Worm (Caenorhabditis elegans) whole organism, dauer: Measurements from ENCODE around the gene srh-234.

ENCODE experiments used
- unc-62 ChIP-seq: sonication (generic microtip); optimal IDR thresholded peaks from 2 replicates; lab custom pipeline; 2017; ENCODE audit warnings: missing biosample characterization, missing genetic modification reagents, missing genetic modification characterization

srh-234 gene

DNA sequence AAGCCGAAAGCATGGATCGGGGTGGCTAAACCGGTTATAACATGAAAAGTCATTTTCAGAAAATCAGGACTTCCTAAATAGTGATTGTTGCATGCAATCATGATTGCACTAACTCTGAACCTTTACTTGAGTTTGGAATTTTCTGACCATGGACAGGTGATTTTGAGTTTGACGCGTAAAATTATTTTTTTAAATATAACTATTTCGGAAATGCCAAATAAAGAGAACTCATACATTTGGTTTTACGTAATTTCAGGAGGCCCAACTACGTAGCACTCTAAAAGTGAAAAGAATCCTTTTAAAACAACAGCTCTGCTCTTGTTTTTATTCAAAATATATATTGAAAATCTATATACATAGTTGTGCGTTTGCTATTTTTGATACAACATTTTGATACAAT, at the start of gene srh-234:
Gene srh-234 (minus strand): TSS at position 101 of the 400 bp plus-strand sequence.
- no peak for TF ChIP-seq unc-62 (GFP tag; lab: Kevin White, UChicago)

DNA sequence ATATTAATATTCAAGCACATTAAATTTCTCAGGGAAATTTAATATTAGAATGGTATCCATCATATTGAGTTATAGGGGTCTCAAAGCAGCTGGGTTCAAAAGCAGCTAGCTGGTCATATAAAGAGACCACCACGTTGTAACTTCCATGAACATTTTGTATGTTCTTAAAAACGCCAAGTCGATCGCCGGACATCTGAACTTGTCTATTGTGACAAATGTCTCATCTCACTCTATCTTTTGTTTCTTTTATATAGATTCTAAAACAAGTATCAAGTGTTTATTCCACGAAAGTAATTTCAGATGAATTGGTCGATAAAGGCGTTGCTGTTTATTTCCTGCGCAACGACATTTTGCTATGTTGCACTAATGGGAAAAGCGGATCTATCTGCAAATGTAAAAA, 45.2 kb upstream of the srh-234 start, which contains the start of gene ZK105.3:
Gene ZK105.3 (plus strand): TSS at position 301 of the 400 bp plus-strand sequence.
- no peak for TF ChIP-seq unc-62 (GFP tag; lab: Kevin White, UChicago)

DNA sequence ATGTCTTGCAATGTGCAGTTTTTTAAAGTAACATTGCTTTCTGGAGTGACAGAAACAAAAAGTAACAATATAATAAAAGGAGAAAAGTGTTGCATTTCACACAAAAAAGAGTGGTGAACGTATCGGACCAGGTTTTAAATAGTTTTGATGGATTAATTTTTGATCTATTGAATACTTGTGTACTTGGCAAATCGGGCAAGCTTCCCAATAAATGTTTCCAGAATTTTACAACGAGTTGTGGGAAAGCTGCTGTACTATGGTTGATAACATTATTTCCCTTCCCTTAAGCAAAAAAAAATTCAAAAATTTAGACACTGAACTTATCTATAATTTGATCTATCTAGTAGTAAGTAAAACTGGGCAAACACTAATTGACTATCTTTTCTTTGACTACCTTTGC, 41.7 kb upstream of the srh-234 start, which contains the start of gene C12D5.10:
Gene C12D5.10 (minus strand): TSS at position 101 of the 400 bp plus-strand sequence.
- no peak for TF ChIP-seq unc-62 (GFP tag; lab: Kevin White, UChicago)

DNA sequence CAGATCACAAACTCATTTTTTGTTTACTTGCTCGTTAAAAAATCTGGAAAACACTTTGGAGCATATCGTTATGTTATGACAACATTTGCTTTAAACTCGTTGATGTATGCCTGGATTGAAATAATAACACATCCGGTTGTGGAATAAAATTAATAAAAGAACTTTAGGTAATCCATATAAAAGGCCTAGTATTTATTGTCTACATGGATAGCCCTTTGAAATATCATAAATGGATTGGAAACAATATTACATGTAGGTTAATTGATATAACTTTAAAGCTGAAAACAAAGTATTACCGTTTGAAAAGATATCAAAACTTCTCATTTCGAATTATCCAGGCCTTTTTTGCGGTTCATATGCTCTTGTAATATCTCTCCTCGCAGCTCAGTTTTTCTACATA, 39.0 kb upstream of the srh-234 start:
- TF ChIP-seq unc-62 (GFP tag; lab: Kevin White, UChicago): no peak

DNA sequence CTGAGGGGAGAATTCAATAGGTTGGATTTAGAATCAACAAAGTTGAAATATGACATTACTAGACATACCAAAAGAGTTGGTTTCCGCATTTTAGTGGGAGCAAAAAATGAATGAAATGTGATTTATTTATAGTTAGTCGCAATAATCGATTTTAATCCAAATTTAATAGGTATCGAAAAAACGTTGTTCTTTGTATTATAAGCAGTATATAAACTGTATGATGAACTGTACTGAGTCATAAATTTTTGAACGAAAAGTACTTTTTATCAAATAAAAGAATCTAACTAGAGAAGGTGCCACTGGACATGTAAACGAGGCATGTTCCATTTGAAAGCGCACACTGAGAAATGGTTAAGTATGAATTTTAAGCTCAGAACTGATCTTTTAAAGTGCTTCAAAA, 38.2 kb upstream of the srh-234 start, which contains the start of gene C12D5.9:
Gene C12D5.9 (minus strand): TSS at position 101 of the 400 bp plus-strand sequence.
- TF ChIP-seq unc-62 (GFP tag; lab: Kevin White, UChicago): no peak

DNA sequence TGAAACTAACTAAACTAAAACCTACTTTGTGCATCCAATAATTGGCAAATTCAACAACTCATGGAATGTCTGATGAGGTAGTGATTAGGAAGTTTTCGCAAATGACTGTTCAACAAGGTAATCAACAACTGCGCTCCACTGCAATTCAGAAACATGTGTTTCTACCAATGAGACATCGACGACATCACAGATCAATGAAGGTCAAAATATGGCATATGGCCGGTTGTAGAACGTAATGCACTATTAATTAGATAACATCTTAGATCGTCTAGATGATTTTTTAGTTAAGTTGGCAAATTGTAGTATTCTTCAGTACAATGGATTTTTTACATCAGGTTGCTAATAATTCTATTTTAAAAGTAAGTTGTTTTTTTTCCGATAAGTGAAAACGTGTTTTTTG, 34.5 kb upstream of the srh-234 start, which contains the start of the genes nhr-94 and nhr-152:
Gene nhr-94 (minus strand): TSS at position 147 of the 400 bp plus-strand sequence.
Gene nhr-152 (plus strand): TSS at position 162 of the 400 bp plus-strand sequence.
- no peak for TF ChIP-seq unc-62 (GFP tag; lab: Kevin White, UChicago)

DNA sequence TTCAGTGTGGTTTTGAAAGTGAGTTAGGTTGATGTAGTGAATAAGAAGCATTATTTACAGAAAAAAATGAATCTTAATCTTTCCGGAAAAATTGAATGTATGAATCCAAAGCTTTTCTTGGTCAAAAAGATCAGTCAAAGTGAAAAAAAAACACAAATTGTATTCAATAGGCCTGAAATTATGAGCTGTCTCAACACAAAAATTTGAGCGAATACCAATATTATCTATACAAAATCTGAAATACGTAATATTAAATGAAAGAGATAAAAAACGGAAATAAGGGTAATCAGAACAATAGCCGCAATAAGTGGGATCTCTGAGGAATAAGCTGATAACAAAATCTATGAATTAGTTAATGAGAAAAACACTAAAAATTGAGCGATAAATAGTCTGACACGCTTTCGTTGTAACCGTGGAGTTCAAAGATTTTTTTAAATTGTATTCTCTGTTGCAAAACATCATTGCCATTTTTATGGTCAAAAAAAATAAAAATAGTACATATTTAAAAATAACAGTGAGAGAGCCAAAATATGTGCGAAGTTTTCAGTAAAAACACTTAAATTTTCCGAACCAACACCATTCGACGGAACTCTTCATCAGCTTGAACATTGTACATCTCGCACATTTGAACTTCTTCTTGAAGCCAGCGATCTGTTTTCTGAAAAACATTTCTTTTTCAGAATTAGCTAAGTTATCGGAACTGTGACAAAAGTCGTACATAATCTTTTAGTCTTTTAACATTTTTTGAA, 32.4 kb upstream of the srh-234 start, which contains the start of gene sre-11:
Gene sre-11 (minus strand): TSS at position 51 of the 749 bp plus-strand sequence.
- TF ChIP-seq unc-62 (GFP tag; lab: Kevin White, UChicago): no peak

DNA sequence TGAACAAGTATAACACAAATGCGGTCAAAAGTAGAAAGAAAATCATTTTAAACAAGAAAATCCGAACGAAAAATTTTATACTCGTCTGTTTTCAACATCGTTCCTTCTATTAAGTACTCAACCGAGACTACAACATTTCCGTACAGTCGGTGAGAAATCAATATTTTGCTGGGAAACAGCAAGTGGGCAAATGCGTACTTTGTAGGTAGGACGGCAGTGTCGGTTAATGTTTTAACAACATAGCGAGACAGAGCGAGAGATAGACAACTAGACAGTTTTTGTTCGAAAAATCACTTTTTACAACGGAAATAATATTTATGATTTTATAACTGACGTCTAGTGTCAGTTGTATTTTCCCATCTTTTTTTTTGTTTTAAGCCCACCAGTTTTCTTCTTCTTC, 29.7 kb upstream of the srh-234 start, which contains the start of gene cyp-33A1:
Gene cyp-33A1 (minus strand): TSS at position 72 of the 400 bp plus-strand sequence.
- TF ChIP-seq unc-62 (GFP tag; lab: Kevin White, UChicago): no peak

DNA sequence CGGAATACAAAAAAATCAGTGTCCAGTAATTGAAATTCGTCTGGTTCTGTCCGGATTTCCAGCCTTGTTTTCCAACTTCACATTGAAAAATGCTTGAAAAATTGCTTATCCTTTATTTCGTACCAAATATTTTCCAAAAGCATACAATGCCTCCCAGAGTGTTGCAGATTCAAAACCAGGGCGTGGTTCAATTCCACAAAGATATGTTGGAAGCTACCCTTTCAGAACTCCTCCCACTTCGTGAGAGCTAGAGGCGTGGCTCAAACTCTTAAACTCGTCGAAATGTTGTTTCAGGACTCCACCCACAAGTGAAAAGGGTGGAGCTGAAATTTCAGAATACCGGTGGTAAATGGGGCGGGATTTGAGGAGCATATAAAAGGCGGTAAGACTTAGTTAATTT, 24.2 kb upstream of the srh-234 start, which contains the start of gene C12D5.3:
Gene C12D5.3 (plus strand): TSS at position 301 of the 400 bp plus-strand sequence.
- no peak for TF ChIP-seq unc-62 (GFP tag; lab: Kevin White, UChicago)

DNA sequence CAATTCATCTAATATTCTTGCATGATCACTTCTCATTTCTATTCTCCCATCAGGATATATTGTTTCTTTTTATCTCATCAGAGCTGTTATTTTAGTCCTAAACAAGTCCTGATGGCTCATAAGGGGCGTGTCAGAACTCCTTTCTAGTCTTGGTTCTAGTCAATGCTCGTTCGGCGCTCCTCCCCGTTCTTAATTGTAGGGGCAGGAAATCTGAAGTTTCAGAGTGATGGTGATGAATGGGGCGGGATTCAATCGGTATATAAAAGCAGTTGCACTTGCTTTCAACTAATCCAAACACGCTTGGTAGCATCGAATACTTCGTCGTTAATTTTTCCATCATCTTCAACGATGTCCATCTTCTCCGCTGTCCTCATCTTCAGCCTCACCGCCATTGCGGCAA, 20.6 kb upstream of the srh-234 start, which contains the start of gene C12D5.4:
Gene C12D5.4 (plus strand): TSS at position 301 of the 400 bp plus-strand sequence.
- TF ChIP-seq unc-62 (GFP tag; lab: Kevin White, UChicago): no peak

DNA sequence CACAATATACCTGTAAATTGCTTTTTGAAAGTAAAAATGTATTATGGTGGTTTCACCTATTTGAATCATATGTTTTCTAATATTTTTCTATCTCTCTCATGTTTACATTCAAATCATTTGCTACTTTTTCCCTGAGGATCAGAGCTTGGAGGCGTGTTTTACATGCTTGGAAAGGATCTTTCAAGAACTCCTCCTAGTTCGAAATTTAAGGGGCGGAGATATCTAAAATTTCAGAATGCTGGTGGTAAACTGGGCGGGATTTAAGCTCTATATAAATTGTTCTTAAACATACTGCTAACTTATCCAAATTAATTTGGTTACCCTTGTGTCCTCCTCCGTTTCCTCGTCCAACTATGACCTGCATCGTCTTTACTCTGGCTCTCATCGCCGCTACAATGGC, 16.3 kb upstream of the srh-234 start, which contains the start of gene C12D5.5:
Gene C12D5.5 (plus strand): TSS at position 301 of the 400 bp plus-strand sequence.
- TF ChIP-seq unc-62 (GFP tag; lab: Kevin White, UChicago): no peak

DNA sequence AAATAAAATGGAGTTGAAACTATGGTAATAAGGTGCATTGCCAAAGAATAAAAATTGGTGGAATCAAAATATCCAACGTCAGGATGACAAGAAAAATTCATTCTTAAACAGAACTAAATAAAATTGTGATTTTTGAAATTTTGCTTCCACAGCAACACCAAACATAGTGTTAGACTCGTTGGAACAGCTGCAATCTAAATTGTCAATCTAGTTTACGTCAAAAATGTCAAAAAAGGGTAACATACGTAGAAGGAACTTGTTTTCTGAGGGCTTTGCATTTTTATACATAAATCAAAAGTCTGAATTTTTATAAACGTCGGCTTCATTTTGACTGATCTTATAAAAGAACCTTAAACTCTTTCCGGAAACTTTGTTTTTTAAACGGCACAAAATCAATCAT, 1.9 kb upstream of the srh-234 start, which contains the start of gene srh-200:
Gene srh-200 (minus strand): TSS at position 101 of the 400 bp plus-strand sequence.
- no peak for TF ChIP-seq unc-62 (GFP tag; lab: Kevin White, UChicago)

DNA sequence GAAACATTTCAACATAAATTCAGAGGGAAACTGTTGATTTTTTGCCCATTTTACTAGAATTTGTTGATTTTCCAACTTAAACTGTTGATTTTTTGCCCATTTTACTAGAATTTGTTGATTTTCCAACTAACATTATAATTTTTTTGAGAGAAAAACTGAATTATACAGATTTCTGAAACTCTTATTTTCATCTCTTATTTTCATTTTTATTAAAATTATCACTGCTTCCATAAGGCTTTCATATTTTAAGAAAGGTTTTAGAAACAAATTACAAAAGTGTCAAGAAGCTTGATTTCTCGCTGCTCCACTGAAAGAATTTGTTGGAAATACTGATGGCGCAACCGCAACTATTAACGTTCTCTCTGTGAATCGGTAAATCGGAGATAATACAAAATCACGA, 1.7 kb downstream of the srh-234 start:
- TF ChIP-seq unc-62 (GFP tag; lab: Kevin White, UChicago): no peak

DNA sequence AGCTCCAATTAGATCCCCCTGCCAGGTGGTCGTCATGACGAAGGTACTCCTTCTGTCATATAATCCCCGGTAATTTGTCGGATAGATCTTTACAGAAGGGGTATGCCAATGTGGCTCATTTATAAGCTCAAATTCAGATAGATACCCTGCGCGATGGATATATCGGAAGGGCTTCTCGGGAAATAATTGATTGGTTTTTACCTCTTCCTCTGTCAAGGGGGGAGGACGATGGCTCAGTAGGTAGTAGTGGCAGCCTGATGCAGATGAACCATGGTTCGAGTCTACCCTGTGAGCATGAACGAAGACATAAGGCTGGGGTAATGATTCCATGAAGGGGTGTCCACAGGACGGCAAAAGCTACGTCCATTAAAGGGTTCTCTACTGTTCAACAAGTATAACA, 4.5 kb downstream of the srh-234 start:
- no peak for TF ChIP-seq unc-62 (GFP tag; lab: Kevin White, UChicago)

DNA sequence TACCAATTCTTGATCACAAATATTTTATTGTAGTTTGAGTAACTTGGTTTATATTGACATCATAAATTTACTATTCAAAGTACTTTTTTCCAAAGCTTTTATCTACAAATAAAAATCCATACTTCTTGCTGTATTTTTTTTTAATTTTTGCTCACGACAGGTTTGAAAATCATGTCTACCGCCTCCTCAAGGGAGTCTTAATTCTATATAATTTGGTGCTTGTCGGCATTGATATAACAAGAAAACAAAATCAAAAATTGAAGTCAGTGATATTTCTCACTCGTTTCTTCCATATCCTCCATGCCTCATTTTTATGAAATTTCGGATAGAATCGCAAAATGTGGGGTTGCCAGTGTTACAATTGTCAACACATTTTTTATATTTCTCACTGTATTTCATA, 6.2 kb downstream of the srh-234 start, which contains the start of gene str-47:
Gene str-47 (plus strand): TSS at position 301 of the 400 bp plus-strand sequence.
- no peak for TF ChIP-seq unc-62 (GFP tag; lab: Kevin White, UChicago)

DNA sequence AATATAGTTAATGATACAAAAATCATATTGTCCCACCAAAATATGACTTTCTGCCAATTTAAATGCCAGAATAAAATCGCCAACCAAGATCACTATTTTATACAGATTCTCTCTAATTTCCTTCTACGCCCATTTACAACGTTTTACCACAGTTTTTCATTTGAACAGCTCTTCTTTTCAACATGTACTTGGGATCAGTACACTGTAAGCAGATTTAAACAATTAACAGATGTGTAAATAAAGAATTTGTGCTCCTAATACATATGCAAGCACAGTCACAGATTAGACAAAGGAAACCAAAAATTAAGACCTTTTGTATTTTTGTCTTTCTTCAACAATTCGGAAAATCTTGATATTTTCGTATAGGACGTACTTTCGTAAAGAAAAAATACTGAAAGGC, 8.2 kb downstream of the srh-234 start, which contains the start of gene F07C4.11:
Gene F07C4.11 (minus strand): TSS at position 101 of the 400 bp plus-strand sequence.
- no peak for TF ChIP-seq unc-62 (GFP tag; lab: Kevin White, UChicago)
